Fruit fly (Drosophila melanogaster) whole organism, embryonic: ENCODE results near the gene CG14818.

Source experiments
- Atf6 ChIP-seq: fragments of 200-800 bp; sonication (Bioruptor generic); IDR thresholded peaks from 2 replicates; pipeline ENCODE4 v1.3.6; 2022; ENCODE audit warnings: missing biosample characterization, missing genetic modification characterization
- BEAF-32 ChIP-seq: fragments of 200-800 bp; sonication (Bioruptor generic); optimal IDR thresholded peaks from 3 replicates; lab custom pipeline; 2017; ENCODE audit warnings: missing biosample characterization, missing genetic modification characterization, mild to moderate bottlenecking, moderate library complexity, missing genetic modification reagents
- Blimp-1 ChIP-seq: fragments of 200-800 bp; sonication (Bioruptor generic); optimal IDR thresholded peaks from 3 replicates; lab custom pipeline; 2018; ENCODE audit warnings: missing biosample characterization, missing genetic modification characterization, mild to moderate bottlenecking, moderate library complexity, missing genetic modification reagents
- CG10431 ChIP-seq: fragments of 200-800 bp; sonication (Bioruptor generic); optimal IDR thresholded peaks from 3 replicates; lab custom pipeline; 2018; ENCODE audit warnings: missing biosample characterization, mild to moderate bottlenecking, missing genetic modification characterization
- CG10462 ChIP-seq: fragments of 200-800 bp; sonication (Bioruptor generic); optimal IDR thresholded peaks from 2 replicates; lab custom pipeline; 2016; ENCODE audit warnings: missing biosample characterization, missing genetic modification characterization
- CG11247 ChIP-seq: fragments of 200-800 bp; sonication (Bioruptor generic); IDR thresholded peaks from 2 replicates; pipeline ENCODE4 v1.3.6; 2022; ENCODE audit warnings: missing biosample characterization, missing genetic modification characterization
- CG12391 ChIP-seq: fragments of 200-800 bp; sonication (Bioruptor generic); optimal IDR thresholded peaks from 3 replicates; lab custom pipeline; 2018; ENCODE audit warnings: missing biosample characterization, mild to moderate bottlenecking, missing genetic modification characterization, moderate library complexity
- CG13287 ChIP-seq: fragments of 200-800 bp; sonication (Bioruptor generic); IDR thresholded peaks from 2 replicates; pipeline ENCODE4 v1.3.6; 2022; ENCODE audit warnings: missing biosample characterization, missing genetic modification characterization; ENCODE audit not compliant: partially characterized antibody
- CG14667 ChIP-seq: fragments of 200-800 bp; sonication (Bioruptor generic); IDR thresholded peaks from 2 replicates; pipeline ENCODE4 v1.3.6; 2022; ENCODE audit warnings: missing biosample characterization, missing genetic modification characterization
- CG15601 ChIP-seq: fragments of 200-800 bp; sonication (Bioruptor generic); optimal IDR thresholded peaks from 3 replicates; lab custom pipeline; 2019; ENCODE audit warnings: missing biosample characterization, mild to moderate bottlenecking, missing genetic modification characterization, moderate library complexity
- CG16779 ChIP-seq: fragments of 200-800 bp; sonication (Bioruptor generic); IDR thresholded peaks from 2 replicates; pipeline ENCODE4 v1.3.6; 2022; ENCODE audit warnings: missing biosample characterization, missing genetic modification characterization
- CG17568 ChIP-seq: fragments of 200-800 bp; sonication (Bioruptor generic); optimal IDR thresholded peaks from 2 replicates; lab custom pipeline; 2018; ENCODE audit warnings: missing biosample characterization, mild to moderate bottlenecking, missing genetic modification characterization, moderate library complexity
- CG17912 ChIP-seq: fragments of 200-800 bp; sonication (Bioruptor generic); optimal IDR thresholded peaks from 2 replicates; lab custom pipeline; 2018; ENCODE audit warnings: missing biosample characterization, mild to moderate bottlenecking, missing genetic modification characterization
- CG30431 ChIP-seq: fragments of 200-800 bp; sonication (Bioruptor generic); optimal IDR thresholded peaks from 2 replicates; lab custom pipeline; 2017; ENCODE audit warnings: missing biosample characterization, missing genetic modification characterization
- CG4404 ChIP-seq: fragments of 200-800 bp; sonication (Bioruptor generic); IDR thresholded peaks from 2 replicates; pipeline ENCODE4 v1.3.6; 2022; ENCODE audit warnings: missing biosample characterization, missing genetic modification characterization
- CG5180 ChIP-seq: fragments of 200-800 bp; sonication (Bioruptor generic); optimal IDR thresholded peaks from 3 replicates; lab custom pipeline; 2017; ENCODE audit warnings: missing biosample characterization, missing genetic modification characterization, mild to moderate bottlenecking, moderate library complexity, missing genetic modification reagents
- CG6765 ChIP-seq: fragments of 200-800 bp; sonication (Bioruptor generic); optimal IDR thresholded peaks from 3 replicates; lab custom pipeline; 2017; ENCODE audit warnings: missing biosample characterization, mild to moderate bottlenecking, missing genetic modification characterization
- CG8944 ChIP-seq: fragments of 200-800 bp; sonication (Bioruptor generic); optimal IDR thresholded peaks from 3 replicates; lab custom pipeline; 2016; ENCODE audit warnings: missing biosample characterization, missing genetic modification characterization
- CG9817 ChIP-seq: fragments of 200-800 bp; sonication (Bioruptor generic); optimal IDR thresholded peaks from 2 replicates; lab custom pipeline; 2018; ENCODE audit warnings: missing biosample characterization, mild to moderate bottlenecking, missing genetic modification characterization, moderate library complexity
- Dad ChIP-seq: fragments of 200-800 bp; sonication (Bioruptor generic); optimal IDR thresholded peaks from 3 replicates; lab custom pipeline; 2016; ENCODE audit warnings: missing biosample characterization, missing genetic modification characterization
- ERR ChIP-seq: fragments of 200-800 bp; sonication (Bioruptor generic); optimal IDR thresholded peaks from 2 replicates; lab custom pipeline; 2016; ENCODE audit warnings: missing biosample characterization, missing genetic modification characterization
- Fer2 ChIP-seq: fragments of 200-800 bp; sonication (Bioruptor generic); optimal IDR thresholded peaks from 2 replicates; lab custom pipeline; 2018; ENCODE audit warnings: missing biosample characterization, mild to moderate bottlenecking, missing genetic modification characterization, moderate library complexity
- Gug ChIP-seq: fragments of 200-800 bp; sonication (Bioruptor generic); IDR thresholded peaks from 4 replicates; pipeline ENCODE4 v1.3.6; 2022; ENCODE audit warnings: missing biosample characterization, missing genetic modification characterization
- Hand ChIP-seq: fragments of 200-800 bp; sonication (Bioruptor generic); optimal IDR thresholded peaks from 2 replicates; lab custom pipeline; 2017; ENCODE audit warnings: mild to moderate bottlenecking, missing biosample characterization, missing genetic modification reagents, missing genetic modification characterization
- HmgZ ChIP-seq: fragments of 200-800 bp; sonication (Bioruptor generic); optimal IDR thresholded peaks from 2 replicates; lab custom pipeline; 2018; ENCODE audit warnings: missing biosample characterization, mild to moderate bottlenecking, missing genetic modification characterization
- Hr51 ChIP-seq, 2 experiments: fragments of 200-800 bp; sonication (Bioruptor generic); optimal IDR thresholded peaks; 2 replicates in 1 of 2; 3 replicates in 1 of 2; lab custom pipeline; 2016 to 2018; ENCODE audit warnings: missing biosample characterization in 2 of 2, missing genetic modification characterization in 2 of 2, mild to moderate bottlenecking in 1 of 2, moderate library complexity in 1 of 2
- MESR4 ChIP-seq: fragments of 200-800 bp; sonication (Bioruptor generic); optimal IDR thresholded peaks from 2 replicates; lab custom pipeline; 2018; ENCODE audit warnings: missing biosample characterization, mild to moderate bottlenecking, missing genetic modification characterization, moderate library complexity
- Med ChIP-seq: fragments of 200-800 bp; sonication (Bioruptor generic); peaks from one replicate; lab custom pipeline; 2016; ENCODE audit warnings: missing biosample characterization, missing genetic modification characterization, mild to moderate bottlenecking, inconsistent platforms, moderate library complexity
- Nf-YC ChIP-seq: fragments of 200-800 bp; optimal IDR thresholded peaks from 3 replicates; lab custom pipeline; 2019; ENCODE audit warnings: missing biosample characterization, mild to moderate bottlenecking, missing genetic modification characterization, moderate library complexity
- Opbp ChIP-seq: fragments of 200-800 bp; sonication (Bioruptor generic); IDR thresholded peaks from 3 replicates; pipeline ENCODE4 v1.3.6; 2022; ENCODE audit warnings: missing biosample characterization, missing genetic modification characterization; ENCODE audit not compliant: partially characterized antibody
- Pdp1 ChIP-seq, 2 experiments: fragments of 200-800 bp; sonication (Bioruptor generic); optimal IDR thresholded peaks; 3 replicates each; lab custom pipeline; 2016; ENCODE audit warnings: missing biosample characterization in 2 of 2, missing genetic modification characterization in 2 of 2, mild to moderate bottlenecking in 1 of 2, moderate library complexity in 1 of 2
- ab ChIP-seq: fragments of 200-800 bp; sonication (Bioruptor generic); optimal IDR thresholded peaks from 2 replicates; lab custom pipeline; 2016; ENCODE audit warnings: missing biosample characterization, missing genetic modification characterization
- ara ChIP-seq: fragments of 200-800 bp; sonication (Bioruptor generic); IDR thresholded peaks from 2 replicates; pipeline ENCODE4 v1.3.6; 2022; ENCODE audit warnings: missing biosample characterization, missing genetic modification characterization
- crol ChIP-seq: fragments of 200-800 bp; sonication (Bioruptor generic); IDR thresholded peaks from 2 replicates; pipeline ENCODE4 v1.3.6; 2022; ENCODE audit warnings: missing biosample characterization, missing genetic modification characterization
- danr ChIP-seq: fragments of 200-800 bp; sonication (Bioruptor generic); IDR thresholded peaks from 2 replicates; pipeline ENCODE4 v1.3.6; 2022; ENCODE audit warnings: missing biosample characterization, missing genetic modification characterization
- dmrt11E ChIP-seq: fragments of 200-800 bp; sonication (Bioruptor generic); optimal IDR thresholded peaks from 3 replicates; lab custom pipeline; 2018; ENCODE audit warnings: missing biosample characterization, mild to moderate bottlenecking, missing genetic modification characterization, moderate library complexity
- fd3F ChIP-seq: fragments of 200-800 bp; sonication (Bioruptor generic); optimal IDR thresholded peaks from 2 replicates; lab custom pipeline; 2018; ENCODE audit warnings: missing biosample characterization, mild to moderate bottlenecking, missing genetic modification characterization, moderate library complexity
- jigr1 ChIP-seq: fragments of 200-800 bp; sonication (Bioruptor generic); IDR thresholded peaks from 3 replicates; pipeline ENCODE4 v1.3.6; 2022; ENCODE audit warnings: missing biosample characterization, missing genetic modification characterization
- kah ChIP-seq: fragments of 200-800 bp; sonication (Bioruptor generic); optimal IDR thresholded peaks from 2 replicates; lab custom pipeline; 2018; ENCODE audit warnings: missing biosample characterization, mild to moderate bottlenecking, missing genetic modification characterization
- kni ChIP-seq: fragments of 200-800 bp; sonication (Bioruptor generic); optimal IDR thresholded peaks from 3 replicates; lab custom pipeline; 2017; ENCODE audit warnings: mild to moderate bottlenecking, missing biosample characterization, missing genetic modification reagents, missing genetic modification characterization
- knrl ChIP-seq: fragments of 200-800 bp; sonication (Bioruptor generic); IDR thresholded peaks from 3 replicates; pipeline ENCODE4 v1.3.6; 2022; ENCODE audit warnings: missing biosample characterization, missing genetic modification characterization; ENCODE audit not compliant: partially characterized antibody
- pita ChIP-seq: fragments of 200-800 bp; sonication (Bioruptor generic); optimal IDR thresholded peaks from 2 replicates; lab custom pipeline; 2017; ENCODE audit warnings: missing biosample characterization, mild to moderate bottlenecking, missing genetic modification characterization
- pum ChIP-seq: fragments of 200-800 bp; sonication (Bioruptor generic); optimal IDR thresholded peaks from 2 replicates; lab custom pipeline; 2016; ENCODE audit warnings: missing biosample characterization, missing genetic modification characterization
- sima ChIP-seq: fragments of 200-800 bp; sonication (Bioruptor generic); optimal IDR thresholded peaks from 2 replicates; lab custom pipeline; 2016; ENCODE audit warnings: missing biosample characterization, missing genetic modification characterization
- ssp ChIP-seq: fragments of 200-800 bp; sonication (Bioruptor generic); IDR thresholded peaks from 2 replicates; pipeline ENCODE4 v1.3.6; 2022; ENCODE audit warnings: missing biosample characterization, missing genetic modification characterization
- trh ChIP-seq: fragments of 200-800 bp; sonication (Bioruptor generic); optimal IDR thresholded peaks from 2 replicates; lab custom pipeline; 2016; ENCODE audit warnings: missing biosample characterization, missing genetic modification characterization
- unpg ChIP-seq: fragments of 200-800 bp; sonication (Bioruptor generic); optimal IDR thresholded peaks from 3 replicates; lab custom pipeline; 2018; ENCODE audit warnings: missing biosample characterization, mild to moderate bottlenecking, missing genetic modification characterization, moderate library complexity
- usp ChIP-seq: fragments of >200 bp; optimal IDR thresholded peaks from 2 replicates; lab custom pipeline; 2017; ENCODE audit warnings: missing biosample characterization, missing genetic modification characterization
- wdn ChIP-seq: fragments of 200-800 bp; sonication (Bioruptor generic); IDR thresholded peaks from 2 replicates; pipeline ENCODE4 v1.3.6; 2022; ENCODE audit warnings: missing biosample characterization, missing genetic modification characterization
- zf30C ChIP-seq: fragments of 200-800 bp; sonication (Bioruptor generic); optimal IDR thresholded peaks from 3 replicates; lab custom pipeline; 2018; ENCODE audit warnings: missing biosample characterization, mild to moderate bottlenecking, missing genetic modification characterization

CG14818 gene

DNA sequence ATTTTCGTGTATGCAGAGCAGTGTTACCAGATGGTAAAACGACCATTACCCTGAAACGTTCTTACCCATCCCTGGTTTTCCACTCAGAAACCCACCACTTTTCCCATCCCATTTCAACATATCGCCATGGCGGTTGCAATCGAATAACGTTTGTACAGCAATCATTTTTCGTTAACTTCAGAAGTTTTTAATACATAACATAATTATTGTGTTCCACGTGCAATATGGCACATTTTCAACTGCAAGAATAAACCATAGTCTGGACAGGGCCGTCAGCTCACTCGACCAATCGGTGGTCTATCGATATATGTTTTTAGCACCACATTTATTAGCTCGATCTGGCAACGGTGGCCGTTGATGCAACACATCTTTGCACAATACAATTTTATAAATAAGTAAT, 10.4 kb upstream of the CG14818 start, which contains the start of the genes trr and mRpL16 (continued):
- TF ChIP-seq Opbp (GFP tag; lab: Robert Waterston, UW) (peak; percentile 52; the same call in 2 of the 3 replicates), wdn (GFP tag; lab: Robert Waterston, UW) (0 out of 2 replicates have a peak, but pooled peaks have one; percentile 48), ab (GFP tag; lab: Kevin White, UChicago) (no peak), CG17568 (GFP tag; lab: Kevin White, UChicago) (no peak), Pdp1 (GFP tag; optimal IDR thresholded peaks at IDR 0.05; lab: Kevin White, UChicago) (peak; percentile 34 to 85), kah (GFP tag; lab: Kevin White, UChicago) (no peak), CG10431 (GFP tag; lab: Kevin White, UChicago) (no peak), Gug (GFP tag; lab: Robert Waterston, UW) (peak; percentile 30; the same call in 1 of the 4 replicates), CG16779 (no peak), Hand (GFP tag; lab: Kevin White, UChicago) (no peak), ERR (GFP tag; lab: Kevin White, UChicago) (no peak), Blimp-1 (GFP tag; lab: Kevin White, UChicago) (no peak), pum (GFP tag; lab: Kevin White, UChicago) (peak; percentile 33), CG8944 (no peak), CG15601 (tag; lab: Kevin White, UChicago) (no peak), danr (GFP tag; lab: Robert Waterston, UW) (no peak), CG12391 (tag; lab: Kevin White, UChicago) (peak; percentile 72), HmgZ (tag; lab: Kevin White, UChicago) (peak; percentile 31), CG17912 (GFP tag; lab: Kevin White, UChicago) (peak; percentile 30), CG30431 (GFP tag; lab: Kevin White, UChicago) (no peak), CG14667 (GFP tag; lab: Robert Waterston, UW) (peak; percentile 31; the same call in 1 of the 2 replicates), ssp (peak; percentile 88), crol (GFP tag; lab: Robert Waterston, UW) (no peak), ara (GFP tag; lab: Robert Waterston, UW) (no peak), pita (no peak), CG5180 (no peak), trh (no peak), MESR4 (peak; percentile 45), dmrt11E (tag; lab: Kevin White, UChicago) (peak; percentile 31), CG6765 (no peak), jigr1 (GFP tag; lab: Robert Waterston, UW) (no peak), sima (GFP tag; lab: Kevin White, UChicago) (no peak), CG11247 (GFP tag; lab: Robert Waterston, UW) (peak; percentile 35; the same call in 1 of the 2 replicates), Med (GFP tag; lab: Kevin White, UChicago) (peak; percentile 93), CG13287 (GFP tag; lab: Robert Waterston, UW) (peak; percentile 82), CG10462 (no peak), Atf6 (GFP tag; lab: Robert Waterston, UW) (no peak), usp (GFP tag; lab: Kevin White, UChicago) (no peak), unpg (GFP tag; lab: Kevin White, UChicago) (peak; percentile 39), CG9817 (tag; lab: Kevin White, UChicago) (peak; percentile 50), zf30C (no peak), Dad (GFP tag; lab: Kevin White, UChicago) (peak; percentile 41), Hr51 (GFP tag; optimal IDR thresholded peaks at IDR 0.05; lab: Kevin White, UChicago) (peak in 1 of 2 experiments; percentile 13), fd3F (GFP tag; lab: Kevin White, UChicago) (peak; percentile 1), kni (GFP tag; lab: Kevin White, UChicago) (no peak), knrl (peak; percentile 80), Nf-YC (tag; lab: Kevin White, UChicago) (peak; percentile 45), Fer2 (no peak), BEAF-32 (GFP tag; lab: Kevin White, UChicago) (peak; percentile 86), CG4404 (GFP tag; lab: Robert Waterston, UW) (peak; percentile 31; the same call in 1 of the 2 replicates)
